Fruit fly (Drosophila melanogaster): ENCODE data around the gene CG5131.
A peak's percentile ranks its signal among the peaks of the same experiment; 100 is the strongest.

Gene CG5131

DNA sequence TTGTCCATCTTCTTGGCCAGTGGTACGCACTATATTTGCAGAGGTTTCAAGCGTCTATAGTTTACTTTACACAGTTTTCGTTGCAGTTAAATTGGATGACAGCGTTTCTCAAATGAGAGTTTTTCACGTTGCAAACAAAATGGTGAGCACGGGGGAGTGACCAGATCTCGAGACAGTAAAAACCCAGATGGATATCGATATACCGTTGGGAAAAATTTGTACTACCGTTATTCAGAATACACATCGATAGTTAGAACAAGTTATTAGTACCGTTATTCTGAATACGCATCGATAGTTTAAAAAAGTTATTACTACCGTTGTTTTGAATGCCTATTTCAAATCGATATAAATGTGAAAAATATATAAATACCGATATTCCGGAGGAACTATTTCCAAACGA lies 6.6 kb upstream of the CG5131 start, which contains the start of gene cass (continued):
- TF ChIP-seq nau (GFP tag; optimal IDR thresholded peaks at IDR 0.05) (no peak), pros (GFP tag; optimal IDR thresholded peaks at IDR 0.05) (no peak), CG6765 (GFP tag; optimal IDR thresholded peaks at IDR 0.05) (no peak), Dfd (GFP tag; optimal IDR thresholded peaks at IDR 0.05) (no peak), CG2678 (tag; optimal IDR thresholded peaks at IDR 0.05) (no peak), ato (GFP tag; IDR thresholded peaks at IDR 0.05; ENCODE audit: partially characterized antibody) (peak; percentile 89), pan (optimal IDR thresholded peaks at IDR 0.05) (no peak), pan (GFP tag; optimal IDR thresholded peaks at IDR 0.05 in 1 of 2, IDR thresholded peaks at IDR 0.05 in 1 of 2) (no peak), CrebB (tag; optimal IDR thresholded peaks at IDR 0.05) (no peak), ro (GFP tag; IDR thresholded peaks at IDR 0.05) (no peak), Mad (GFP tag; optimal IDR thresholded peaks at IDR 0.05) (no peak), CG12659 (GFP tag; optimal IDR thresholded peaks at IDR 0.05) (peak; percentile 22), CG2129 (GFP tag; IDR thresholded peaks at IDR 0.05; ENCODE audit: partially characterized antibody) (peak; percentile 83), tup (GFP tag; optimal IDR thresholded peaks at IDR 0.05) (no peak), ind (GFP tag; optimal IDR thresholded peaks at IDR 0.05) (no peak), Ets65A (GFP tag) (no peak), CG9876 (GFP tag; optimal IDR thresholded peaks at IDR 0.05) (no peak), CG7556 (GFP tag; optimal IDR thresholded peaks at IDR 0.05) (no peak), Lim3 (GFP tag; IDR thresholded peaks at IDR 0.05) (no peak), cwo (GFP tag; optimal IDR thresholded peaks at IDR 0.05) (no peak), HLH54F (GFP tag; optimal IDR thresholded peaks at IDR 0.05) (no peak), CG4328 (GFP tag; optimal IDR thresholded peaks at IDR 0.05) (no peak), CG5245 (GFP tag; optimal IDR thresholded peaks at IDR 0.05) (no peak), zfh2 (GFP tag; optimal IDR thresholded peaks at IDR 0.05) (no peak), Ptx1 (GFP tag; IDR thresholded peaks at IDR 0.05) (no peak), dm (GFP tag; optimal IDR thresholded peaks at IDR 0.05) (peak; percentile 46), ranshi (GFP tag; IDR thresholded peaks at IDR 0.05) (no peak), yki (optimal IDR thresholded peaks at IDR 0.05) (no peak), CG3281 (GFP tag; optimal IDR thresholded peaks at IDR 0.05) (no peak), CG14014 (GFP tag; IDR thresholded peaks at IDR 0.05) (no peak), Oaz (GFP tag; IDR thresholded peaks at IDR 0.05) (no peak), Vsx1 (GFP tag; optimal IDR thresholded peaks at IDR 0.05) (no peak), fu2 (GFP tag; optimal IDR thresholded peaks at IDR 0.05) (no peak), sqz (GFP tag; optimal IDR thresholded peaks at IDR 0.05) (peak; percentile 67), sr (GFP tag; IDR thresholded peaks at IDR 0.05) (no peak), knrl (GFP tag; IDR thresholded peaks at IDR 0.05; ENCODE audit: partially characterized antibody) (peak; percentile 91), cas (GFP tag; IDR thresholded peaks at IDR 0.05) (no peak), Dad (GFP tag; optimal IDR thresholded peaks at IDR 0.05) (no peak), CG7963 (GFP tag; IDR thresholded peaks at IDR 0.05; ENCODE audit: partially characterized antibody) (peak; percentile 92), CG8924 (tag; optimal IDR thresholded peaks at IDR 0.05) (peak; percentile 26), da (GFP tag; optimal IDR thresholded peaks at IDR 0.05) (no peak), row (GFP tag; IDR thresholded peaks at IDR 0.05) (peak; percentile 60), lmd (GFP tag; IDR thresholded peaks at IDR 0.05) (no peak), CG3163 (GFP tag; optimal IDR thresholded peaks at IDR 0.05) (no peak), CG10366 (GFP tag; IDR thresholded peaks at IDR 0.05) (no peak), CG9797 (GFP tag; optimal IDR thresholded peaks at IDR 0.05) (peak; percentile 77), CG4707 (GFP tag; optimal IDR thresholded peaks at IDR 0.05) (no peak), pho (GFP tag; optimal IDR thresholded peaks at IDR 0.05) (no peak), twi (tag; optimal IDR thresholded peaks at IDR 0.05) (no peak), CG7357 (GFP tag; IDR thresholded peaks at IDR 0.05) (no peak), HLHmδ (GFP tag; optimal IDR thresholded peaks at IDR 0.05) (no peak), trh (GFP tag; optimal IDR thresholded peaks at IDR 0.05) (no peak), CG17568 (GFP tag; optimal IDR thresholded peaks at IDR 0.05) (no peak)
